Fruit fly (Drosophila melanogaster): Measurements from ENCODE around the gene CG3795.

Gene CG3795

DNA sequence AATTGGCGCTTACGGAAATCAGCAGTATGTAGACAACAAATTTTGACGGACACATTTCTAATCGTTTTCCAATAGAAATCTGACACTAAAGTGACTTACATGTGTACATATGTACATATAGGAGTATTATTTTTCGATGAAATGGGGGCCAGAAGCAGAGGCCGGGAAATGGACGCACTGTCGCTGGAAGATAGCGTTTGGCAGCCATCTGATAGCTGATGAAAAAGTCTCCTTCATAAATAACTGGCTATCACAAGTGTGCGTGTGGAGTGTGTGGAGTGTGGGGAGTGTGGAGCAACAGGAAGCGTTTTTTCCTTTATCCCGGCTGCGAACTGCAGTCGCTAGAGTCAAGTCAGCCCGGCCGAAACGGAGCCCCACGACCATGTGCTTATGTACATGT lies at the start of gene CG3795:
TSS of gene CG3795 (minus strand) at position 101 of the 400 bp plus-strand sequence.
- TF ChIP-seq Pif1B (GFP tag; optimal IDR thresholded peaks at IDR 0.05) (no peak), Snoo (tag; optimal IDR thresholded peaks at IDR 0.05) (no peak), D1 (tag; optimal IDR thresholded peaks at IDR 0.05) (no peak), CG10348 (GFP tag; IDR thresholded peaks at IDR 0.05) (no peak), EcR (GFP tag; optimal IDR thresholded peaks at IDR 0.05) (no peak), CG17806 (tag; optimal IDR thresholded peaks at IDR 0.05) (no peak), CG32121 (GFP tag; IDR thresholded peaks at IDR 0.05) (no peak), CG8159 (tag; optimal IDR thresholded peaks at IDR 0.05) (no peak), CG13204 (GFP tag; optimal IDR thresholded peaks at IDR 0.05) (no peak), CG34367 (tag; optimal IDR thresholded peaks at IDR 0.05) (no peak), Ets98B (GFP tag; IDR thresholded peaks at IDR 0.05) (no peak), fd96Ca (GFP tag; IDR thresholded peaks at IDR 0.05) (no peak)

dm6 chrX:1753938-1754566 lies 44.1 kb upstream of the CG3795 start, which contains the start of gene Scgdelta:
TSS of gene Scgdelta (minus strand) at chrX:1754065.
- TF ChIP-seq CG15710 (tag; optimal IDR thresholded peaks at IDR 0.05) (no peak), CG12605 (GFP tag; IDR thresholded peaks at IDR 0.05) (peak; percentile 80), fd96Ca (GFP tag; IDR thresholded peaks at IDR 0.05) (no peak), D1 (tag; optimal IDR thresholded peaks at IDR 0.05) (no peak), CG14655 (GFP tag; optimal IDR thresholded peaks at IDR 0.05) (no peak)

DNA sequence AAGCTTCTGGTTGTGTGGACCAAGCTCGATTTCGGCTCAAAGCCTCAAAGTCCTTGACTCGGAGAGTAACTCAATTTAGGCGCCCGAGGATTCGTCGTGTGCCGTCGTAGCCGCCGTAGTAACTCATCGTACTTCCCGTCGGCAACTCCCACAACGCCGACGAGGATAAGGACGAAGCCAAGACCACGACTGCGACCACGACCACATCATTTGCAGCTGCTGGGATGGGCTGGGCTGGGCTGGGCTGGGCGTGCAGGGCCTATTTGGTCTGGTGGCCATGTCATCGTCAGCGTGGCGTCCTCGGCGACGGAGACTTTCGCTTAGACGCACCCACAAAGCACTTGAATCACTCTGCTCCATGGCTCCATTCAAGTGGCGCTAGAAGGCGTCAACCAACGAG lies 25.1 kb upstream of the CG3795 start:
- TF ChIP-seq CG4496 (GFP tag; IDR thresholded peaks at IDR 0.05) (no peak), Pif1B (GFP tag; optimal IDR thresholded peaks at IDR 0.05) (no peak), CG15710 (tag; optimal IDR thresholded peaks at IDR 0.05) (no peak), CG12605 (GFP tag; IDR thresholded peaks at IDR 0.05) (no peak), CG8301 (tag; optimal IDR thresholded peaks at IDR 0.05) (no peak), gl (tag; optimal IDR thresholded peaks at IDR 0.05) (no peak), fd96Ca (GFP tag; IDR thresholded peaks at IDR 0.05) (no peak), Pif1A (GFP tag; optimal IDR thresholded peaks at IDR 0.05) (no peak), CG14655 (GFP tag; optimal IDR thresholded peaks at IDR 0.05) (no peak), rn (GFP tag; IDR thresholded peaks at IDR 0.05) (no peak), D1 (tag; optimal IDR thresholded peaks at IDR 0.05) (no peak), EcR (GFP tag; optimal IDR thresholded peaks at IDR 0.05) (no peak)

dm6 chrX:1714874-1715273 lies 4.9 kb upstream of the CG3795 start:
- TF ChIP-seq rn (GFP tag; IDR thresholded peaks at IDR 0.05) (no peak), CG12605 (GFP tag; IDR thresholded peaks at IDR 0.05) (no peak), CG9948 (tag; optimal IDR thresholded peaks at IDR 0.05) (no peak), CG10348 (GFP tag; IDR thresholded peaks at IDR 0.05) (no peak), Pif1A (GFP tag; optimal IDR thresholded peaks at IDR 0.05) (no peak), gl (tag; optimal IDR thresholded peaks at IDR 0.05) (no peak), EcR (GFP tag; optimal IDR thresholded peaks at IDR 0.05) (no peak), CG17806 (tag; optimal IDR thresholded peaks at IDR 0.05) (no peak), D1 (tag; optimal IDR thresholded peaks at IDR 0.05) (no peak), CG13204 (GFP tag; optimal IDR thresholded peaks at IDR 0.05) (no peak), CG8301 (tag; optimal IDR thresholded peaks at IDR 0.05) (no peak), Ets98B (GFP tag; IDR thresholded peaks at IDR 0.05) (no peak), CG32121 (GFP tag; IDR thresholded peaks at IDR 0.05) (no peak), Pif1B (GFP tag; optimal IDR thresholded peaks at IDR 0.05) (no peak), CG8159 (tag; optimal IDR thresholded peaks at IDR 0.05) (no peak), CG15710 (tag; optimal IDR thresholded peaks at IDR 0.05) (no peak)

DNA sequence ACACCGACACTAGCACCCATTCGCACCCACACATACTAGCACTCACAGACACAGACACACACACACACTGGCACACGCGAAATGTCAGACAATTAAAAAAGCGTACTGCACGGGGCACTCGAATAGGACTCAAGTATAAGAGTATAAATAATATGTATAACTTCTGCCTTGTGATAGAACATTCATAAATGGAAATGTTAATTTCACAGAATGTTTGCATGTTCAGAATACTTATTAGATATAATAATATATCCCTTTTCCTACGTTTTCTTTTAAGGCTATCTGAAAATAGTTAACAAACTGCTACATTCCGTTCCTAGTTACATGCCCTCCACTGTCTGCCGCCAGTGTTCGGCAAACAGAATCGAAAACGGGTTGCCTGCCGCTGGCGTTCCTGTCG lies 4.1 kb downstream of the CG3795 start:
- TF ChIP-seq Snoo (tag; optimal IDR thresholded peaks at IDR 0.05) (no peak), gl (tag; optimal IDR thresholded peaks at IDR 0.05) (no peak), Ets98B (GFP tag; IDR thresholded peaks at IDR 0.05) (no peak), D1 (tag; optimal IDR thresholded peaks at IDR 0.05) (no peak), CG15710 (tag; optimal IDR thresholded peaks at IDR 0.05) (peak; percentile 26), Pif1A (GFP tag; optimal IDR thresholded peaks at IDR 0.05) (peak; percentile 6), Pif1B (GFP tag; optimal IDR thresholded peaks at IDR 0.05) (no peak), fd96Ca (GFP tag; IDR thresholded peaks at IDR 0.05) (no peak), CG14655 (GFP tag; optimal IDR thresholded peaks at IDR 0.05) (no peak), CG8159 (tag; optimal IDR thresholded peaks at IDR 0.05) (peak; percentile 57), rn (GFP tag; IDR thresholded peaks at IDR 0.05) (no peak), CG8301 (tag; optimal IDR thresholded peaks at IDR 0.05) (no peak), CG32121 (GFP tag; IDR thresholded peaks at IDR 0.05) (no peak), CG12605 (GFP tag; IDR thresholded peaks at IDR 0.05) (no peak), CG4496 (GFP tag; IDR thresholded peaks at IDR 0.05) (no peak), CG17806 (tag; optimal IDR thresholded peaks at IDR 0.05) (peak; percentile 35), CG9948 (tag; optimal IDR thresholded peaks at IDR 0.05) (peak; percentile 22), CG13204 (GFP tag; optimal IDR thresholded peaks at IDR 0.05) (no peak), EcR (GFP tag; optimal IDR thresholded peaks at IDR 0.05) (no peak), CG10348 (GFP tag; IDR thresholded peaks at IDR 0.05) (no peak), CG34367 (tag; optimal IDR thresholded peaks at IDR 0.05) (peak; percentile 5)
